Worm (Caenorhabditis elegans) whole organism, mixed stage, embryonic: ENCODE results near the gene exc-15.

Source experiments
- blmp-1 ChIP-seq: fragments of 150-350 bp; optimal IDR thresholded peaks from 2 replicates; lab custom pipeline; 2014; ENCODE audit warnings: missing biosample characterization, missing genetic modification characterization
- ceh-43 ChIP-seq: fragments of 200-800 bp; sonication (Bioruptor generic); optimal IDR thresholded peaks from 2 replicates; lab custom pipeline; 2018; ENCODE audit warnings: mild to moderate bottlenecking, missing genetic modification characterization, moderate library complexity, missing compliant biosample characterization
- elt-3 ChIP-seq: fragments of 150-350 bp; optimal IDR thresholded peaks from 2 replicates; lab custom pipeline; 2014; ENCODE audit warnings: missing biosample characterization, missing genetic modification characterization
- ham-2 ChIP-seq: fragments of 200-800 bp; sonication (Bioruptor generic); optimal IDR thresholded peaks from 2 replicates; lab custom pipeline; 2018; ENCODE audit warnings: mild to moderate bottlenecking, missing genetic modification characterization, missing compliant biosample characterization
- lsy-2 ChIP-seq: fragments of 150-350 bp; optimal IDR thresholded peaks from 2 replicates; lab custom pipeline; 2014; ENCODE audit warnings: missing biosample characterization, missing genetic modification characterization
- nhr-12 ChIP-seq: fragments of 150-350 bp; optimal IDR thresholded peaks from 2 replicates; lab custom pipeline; 2014; ENCODE audit warnings: missing biosample characterization, missing genetic modification characterization
- nhr-237 ChIP-seq: fragments of 150-350 bp; optimal IDR thresholded peaks from 2 replicates; lab custom pipeline; 2014; ENCODE audit warnings: missing biosample characterization, missing genetic modification characterization
- nhr-28 ChIP-seq: fragments of 150-350 bp; optimal IDR thresholded peaks from 2 replicates; lab custom pipeline; 2014; ENCODE audit warnings: missing biosample characterization, missing genetic modification characterization
- snpc-4 ChIP-seq: fragments of 150-350 bp; optimal IDR thresholded peaks from 2 replicates; lab custom pipeline; 2014; ENCODE audit warnings: missing biosample characterization, missing genetic modification characterization
- unc-62 ChIP-seq: fragments of 150-350 bp; optimal IDR thresholded peaks from 2 replicates; lab custom pipeline; 2014; ENCODE audit warnings: missing biosample characterization, missing genetic modification reagents, missing genetic modification characterization
- ztf-11 ChIP-seq: fragments of 150-350 bp; optimal IDR thresholded peaks from 2 replicates; lab custom pipeline; 2014; ENCODE audit warnings: missing biosample characterization, missing genetic modification characterization

DNA sequence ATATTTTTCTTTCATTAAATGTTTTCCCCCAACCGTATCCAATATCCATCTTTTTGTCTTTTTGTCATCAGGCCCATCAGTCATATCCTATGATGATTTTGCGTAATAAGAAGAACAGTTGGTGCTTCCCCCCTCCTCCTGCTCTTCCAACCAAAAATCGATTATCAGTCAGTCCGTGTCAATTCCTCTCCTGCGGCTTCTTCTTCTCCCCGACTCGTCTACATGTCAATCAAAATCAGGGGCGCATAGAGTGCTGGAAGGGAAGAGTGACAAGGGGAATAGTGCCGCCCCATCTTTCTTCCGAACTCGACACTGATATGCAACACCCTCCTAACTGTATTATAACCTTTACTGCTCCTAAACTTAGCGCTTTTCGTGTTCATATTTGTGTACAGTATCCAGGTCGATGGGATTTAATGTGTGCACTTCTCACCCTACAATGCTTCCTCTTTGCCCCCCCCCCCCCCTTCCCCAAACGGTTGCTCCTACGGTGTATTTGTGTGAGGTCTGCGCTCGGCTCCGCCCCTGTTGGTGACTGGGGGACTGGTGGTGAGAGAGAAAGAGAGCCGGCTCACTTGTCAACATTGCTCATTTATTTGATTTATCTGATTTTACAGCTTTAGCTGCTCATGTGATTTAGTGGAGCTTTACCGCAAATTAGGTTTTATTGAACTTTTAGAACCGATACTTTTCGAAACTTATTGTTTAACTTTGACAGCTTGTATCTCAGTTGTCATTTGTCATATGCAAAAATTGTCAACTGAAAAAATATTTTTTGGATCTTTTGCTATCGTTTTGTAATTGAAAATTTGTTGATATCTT, 8.2 kb downstream of the exc-15 start:
- TF ChIP-seq blmp-1 (tag; lab: Kevin White, UChicago) (no peak), nhr-28 (no peak), ztf-11 (no peak), ham-2 (no peak), snpc-4 (tag; lab: Kevin White, UChicago) (no peak), elt-3 (tag; lab: Kevin White, UChicago) (no peak), nhr-12 (tag; lab: Kevin White, UChicago) (no peak), lsy-2 (no peak), ceh-43 (GFP tag; lab: Kevin White, UChicago) (no peak), nhr-237 (tag; lab: Kevin White, UChicago) (no peak), unc-62 (GFP tag; lab: Kevin White, UChicago) (peak; percentile 100)
